Fruit fly (Drosophila melanogaster) whole organism, embryonic: Measurements from ENCODE around the gene CG33191.
A peak's percentile ranks its signal among the peaks of the same experiment; 100 is the strongest.

Experiments
- Abd-B ChIP-seq: fragments of 200-800 bp; sonication (Bioruptor generic); optimal IDR thresholded peaks from 2 replicates; lab custom pipeline; 2018; ENCODE audit warnings: missing biosample characterization, mild to moderate bottlenecking, missing genetic modification characterization, moderate library complexity
- Atf6 ChIP-seq: fragments of 200-800 bp; sonication (Bioruptor generic); IDR thresholded peaks from 2 replicates; pipeline ENCODE4 v1.3.6; 2022; ENCODE audit warnings: missing biosample characterization, missing genetic modification characterization
- CG10959 ChIP-seq: fragments of 200-800 bp; sonication (Bioruptor generic); IDR thresholded peaks from 2 replicates; pipeline ENCODE4 v1.3.6; 2022; ENCODE audit warnings: missing biosample characterization, missing genetic modification characterization
- CG11085 ChIP-seq: fragments of 200-800 bp; sonication (Bioruptor generic); IDR thresholded peaks from 2 replicates; pipeline ENCODE4 v1.3.6; 2022; ENCODE audit warnings: missing biosample characterization, missing genetic modification characterization
- CG11456 ChIP-seq: fragments of 200-800 bp; sonication (Bioruptor generic); IDR thresholded peaks from 3 replicates; pipeline ENCODE4 v1.3.6; 2022; ENCODE audit warnings: missing biosample characterization, missing genetic modification characterization
- CG11696 ChIP-seq: fragments of 200-800 bp; sonication (Bioruptor generic); IDR thresholded peaks from 2 replicates; pipeline ENCODE4 v1.3.6; 2022; ENCODE audit warnings: missing biosample characterization, missing genetic modification characterization
- CG12299 ChIP-seq: fragments of 200-800 bp; sonication (Bioruptor generic); optimal IDR thresholded peaks from 2 replicates; lab custom pipeline; 2018; ENCODE audit warnings: missing biosample characterization, mild to moderate bottlenecking, missing genetic modification characterization
- CG12942 ChIP-seq: fragments of 200-800 bp; sonication (Bioruptor generic); optimal IDR thresholded peaks from 3 replicates; lab custom pipeline; 2016; ENCODE audit warnings: missing biosample characterization, missing genetic modification characterization
- CG13296 ChIP-seq: fragments of 200-800 bp; sonication (Bioruptor generic); optimal IDR thresholded peaks from 3 replicates; lab custom pipeline; 2018; ENCODE audit warnings: missing biosample characterization, mild to moderate bottlenecking, missing genetic modification characterization
- CG15073 ChIP-seq: fragments of 200-800 bp; sonication (Bioruptor generic); optimal IDR thresholded peaks from 2 replicates; lab custom pipeline; 2016; ENCODE audit warnings: missing biosample characterization, missing genetic modification characterization
- CG15601 ChIP-seq: fragments of 200-800 bp; sonication (Bioruptor generic); optimal IDR thresholded peaks from 3 replicates; lab custom pipeline; 2019; ENCODE audit warnings: missing biosample characterization, mild to moderate bottlenecking, missing genetic modification characterization, moderate library complexity
- CG1647 ChIP-seq: fragments of 200-800 bp; sonication (Bioruptor generic); optimal IDR thresholded peaks from 3 replicates; lab custom pipeline; 2016; ENCODE audit warnings: missing biosample characterization, missing genetic modification characterization
- CG17912 ChIP-seq: fragments of 200-800 bp; sonication (Bioruptor generic); optimal IDR thresholded peaks from 2 replicates; lab custom pipeline; 2018; ENCODE audit warnings: missing biosample characterization, mild to moderate bottlenecking, missing genetic modification characterization
- CG1832 ChIP-seq: fragments of 200-800 bp; sonication (Bioruptor generic); optimal IDR thresholded peaks from 2 replicates; lab custom pipeline; 2017; ENCODE audit warnings: missing biosample characterization, mild to moderate bottlenecking, missing genetic modification characterization, inconsistent platforms
- CG2875 ChIP-seq: fragments of 200-800 bp; sonication (Bioruptor generic); optimal IDR thresholded peaks from 2 replicates; lab custom pipeline; 2017; ENCODE audit warnings: missing biosample characterization, mild to moderate bottlenecking, missing genetic modification characterization, missing genetic modification reagents
- CG31441 ChIP-seq: fragments of 200-800 bp; sonication (Bioruptor generic); IDR thresholded peaks from 2 replicates; pipeline ENCODE4 v1.3.6; 2022; ENCODE audit warnings: missing biosample characterization, missing genetic modification characterization
- CG32767 ChIP-seq: fragments of 200-800 bp; sonication (Bioruptor generic); IDR thresholded peaks from 2 replicates; pipeline ENCODE4 v1.3.6; 2022; ENCODE audit warnings: missing biosample characterization, missing genetic modification characterization
- CG42726 ChIP-seq: fragments of 200-800 bp; sonication (Bioruptor generic); IDR thresholded peaks from 2 replicates; pipeline ENCODE4 v1.3.6; 2022; ENCODE audit warnings: missing biosample characterization, missing genetic modification characterization; ENCODE audit not compliant: partially characterized antibody
- CG4282 ChIP-seq: fragments of 200-800 bp; sonication (Bioruptor generic); optimal IDR thresholded peaks from 2 replicates; lab custom pipeline; 2016; ENCODE audit warnings: missing biosample characterization, missing genetic modification characterization
- CG6791 ChIP-seq: fragments of 200-800 bp; sonication (Bioruptor generic); IDR thresholded peaks from 3 replicates; pipeline ENCODE4 v1.3.6; 2022; ENCODE audit warnings: missing biosample characterization, missing genetic modification characterization; ENCODE audit not compliant: partially characterized antibody
- CG6854 ChIP-seq: fragments of 200-800 bp; sonication (Bioruptor generic); optimal IDR thresholded peaks from 3 replicates; lab custom pipeline; 2017; ENCODE audit warnings: missing biosample characterization, mild to moderate bottlenecking, missing genetic modification characterization
- CG7556 ChIP-seq: fragments of 200-800 bp; sonication (Bioruptor generic); optimal IDR thresholded peaks from 2 replicates; lab custom pipeline; 2017; ENCODE audit warnings: missing biosample characterization, mild to moderate bottlenecking, missing genetic modification characterization
- CG7928 ChIP-seq: fragments of 200-800 bp; sonication (Bioruptor generic); optimal IDR thresholded peaks from 2 replicates; lab custom pipeline; 2017; ENCODE audit warnings: missing biosample characterization, mild to moderate bottlenecking, missing genetic modification characterization
- CG7963 ChIP-seq: fragments of 200-800 bp; sonication (Bioruptor generic); IDR thresholded peaks from 3 replicates; pipeline ENCODE4 v1.3.6; 2022; ENCODE audit warnings: missing biosample characterization, missing genetic modification characterization; ENCODE audit not compliant: partially characterized antibody
- CG8765 ChIP-seq: fragments of 200-800 bp; sonication (Bioruptor generic); IDR thresholded peaks from 2 replicates; pipeline ENCODE4 v1.3.6; 2022; ENCODE audit warnings: missing biosample characterization, missing genetic modification characterization
- CG9215 ChIP-seq: fragments of 200-800 bp; sonication (Bioruptor generic); IDR thresholded peaks from 2 replicates; pipeline ENCODE4 v1.3.6; 2022; ENCODE audit warnings: missing biosample characterization, missing genetic modification characterization
- CG9932 ChIP-seq: fragments of 200-800 bp; sonication (Bioruptor generic); IDR thresholded peaks from 2 replicates; pipeline ENCODE4 v1.3.6; 2022; ENCODE audit warnings: missing biosample characterization, missing genetic modification characterization
- Dfd ChIP-seq, 2 experiments: fragments of >200 bp; optimal IDR thresholded peaks; 2 replicates each; lab custom pipeline; 2017; ENCODE audit warnings: missing biosample characterization in 2 of 2, missing genetic modification characterization in 2 of 2
- Dref ChIP-seq: fragments of 200-800 bp; sonication (Bioruptor generic); IDR thresholded peaks from 2 replicates; pipeline ENCODE4 v1.3.6; 2022; ENCODE audit warnings: missing biosample characterization, missing genetic modification characterization
- H15 ChIP-seq: fragments of 200-800 bp; sonication (Bioruptor generic); IDR thresholded peaks from 3 replicates; pipeline ENCODE4 v1.3.6; 2022; ENCODE audit warnings: missing biosample characterization, missing genetic modification characterization
- HHEX ChIP-seq: fragments of 200-800 bp; sonication (Bioruptor generic); optimal IDR thresholded peaks from 3 replicates; lab custom pipeline; 2017; ENCODE audit warnings: missing biosample characterization, mild to moderate bottlenecking, missing genetic modification characterization, missing genetic modification reagents
- HLH4C ChIP-seq: fragments of 200-800 bp; sonication (Bioruptor generic); IDR thresholded peaks from 3 replicates; pipeline ENCODE4 v1.3.6; 2022; ENCODE audit warnings: missing biosample characterization, missing genetic modification characterization; ENCODE audit not compliant: partially characterized antibody
- Hsf ChIP-seq: fragments of 200-800 bp; sonication (Bioruptor generic); optimal IDR thresholded peaks from 3 replicates; lab custom pipeline; 2016; ENCODE audit warnings: missing biosample characterization, missing genetic modification characterization
- Lim3 ChIP-seq: fragments of 200-800 bp; sonication (Bioruptor generic); IDR thresholded peaks from 2 replicates; pipeline ENCODE4 v1.3.6; 2022; ENCODE audit warnings: missing biosample characterization, missing genetic modification characterization
- Lpt ChIP-seq: fragments of >200 bp; optimal IDR thresholded peaks from 2 replicates; lab custom pipeline; 2018; ENCODE audit warnings: missing biosample characterization, missing genetic modification characterization
- Meics ChIP-seq: fragments of 200-800 bp; sonication (Bioruptor generic); optimal IDR thresholded peaks from 2 replicates; lab custom pipeline; 2017; ENCODE audit warnings: missing biosample characterization, mild to moderate bottlenecking, missing genetic modification characterization
- Myb ChIP-seq: fragments of 200-800 bp; sonication (Bioruptor generic); optimal IDR thresholded peaks from 2 replicates; lab custom pipeline; 2016; ENCODE audit warnings: missing biosample characterization, missing genetic modification characterization
- Xrp1 ChIP-seq: fragments of 200-800 bp; sonication (Bioruptor generic); IDR thresholded peaks from 2 replicates; pipeline ENCODE4 v1.3.6; 2022; ENCODE audit warnings: missing biosample characterization, missing genetic modification characterization
- bbx ChIP-seq: fragments of 200-800 bp; sonication (Bioruptor generic); IDR thresholded peaks from 2 replicates; pipeline ENCODE4 v1.3.6; 2022; ENCODE audit warnings: missing biosample characterization, missing genetic modification characterization; ENCODE audit not compliant: partially characterized antibody
- bowl ChIP-seq: fragments of 200-800 bp; sonication (Bioruptor generic); IDR thresholded peaks from 2 replicates; pipeline ENCODE4 v1.3.6; 2022; ENCODE audit warnings: missing biosample characterization, missing genetic modification characterization
- bsh ChIP-seq, 2 experiments: fragments of 200-800 bp; sonication (Bioruptor generic); optimal IDR thresholded peaks; 2 replicates each; lab custom pipeline; 2017 to 2018; ENCODE audit warnings: mild to moderate bottlenecking in 2 of 2, missing biosample characterization in 2 of 2, missing genetic modification characterization in 2 of 2, moderate library complexity in 1 of 2
- chn ChIP-seq: fragments of 200-800 bp; sonication (Bioruptor generic); optimal IDR thresholded peaks from 2 replicates; lab custom pipeline; 2016; ENCODE audit warnings: missing biosample characterization, missing genetic modification characterization
- da ChIP-seq: fragments of 200-800 bp; sonication (Bioruptor generic); optimal IDR thresholded peaks from 2 replicates; lab custom pipeline; 2016; ENCODE audit warnings: missing biosample characterization, missing genetic modification characterization
- gem ChIP-seq: fragments of 200-800 bp; sonication (Bioruptor generic); optimal IDR thresholded peaks from 2 replicates; lab custom pipeline; 2019; ENCODE audit warnings: missing biosample characterization, mild to moderate bottlenecking, missing genetic modification characterization, moderate library complexity
- hb ChIP-seq: fragments of 200-800 bp; sonication (Bioruptor generic); IDR thresholded peaks from 3 replicates; pipeline ENCODE4 v1.3.6; 2022; ENCODE audit warnings: missing biosample characterization, missing genetic modification characterization; ENCODE audit not compliant: partially characterized antibody
- hth ChIP-seq: fragments of >200 bp; optimal IDR thresholded peaks from 2 replicates; lab custom pipeline; 2017; ENCODE audit warnings: inconsistent platforms
- lab ChIP-seq: fragments of 200-800 bp; sonication (Bioruptor generic); optimal IDR thresholded peaks from 3 replicates; lab custom pipeline; 2017; ENCODE audit warnings: missing biosample characterization, missing genetic modification characterization, mild to moderate bottlenecking, moderate library complexity, missing genetic modification reagents
- onecut ChIP-seq: fragments of 200-800 bp; sonication (Bioruptor generic); IDR thresholded peaks from 2 replicates; pipeline ENCODE4 v1.3.6; 2022; ENCODE audit warnings: missing biosample characterization, missing genetic modification characterization
- org-1 ChIP-seq: fragments of 200-800 bp; sonication (Bioruptor generic); optimal IDR thresholded peaks from 2 replicates; lab custom pipeline; 2017; ENCODE audit warnings: missing biosample characterization, missing genetic modification characterization
- sna ChIP-seq: fragments of 200-800 bp; sonication (Bioruptor generic); IDR thresholded peaks from 2 replicates; pipeline ENCODE4 v1.3.6; 2022; ENCODE audit warnings: missing biosample characterization, missing genetic modification characterization; ENCODE audit not compliant: partially characterized antibody
- sqz ChIP-seq: fragments of 200-800 bp; sonication (Bioruptor generic); optimal IDR thresholded peaks from 3 replicates; lab custom pipeline; 2018; ENCODE audit warnings: missing biosample characterization, mild to moderate bottlenecking, missing genetic modification characterization

CG33191 gene

DNA sequence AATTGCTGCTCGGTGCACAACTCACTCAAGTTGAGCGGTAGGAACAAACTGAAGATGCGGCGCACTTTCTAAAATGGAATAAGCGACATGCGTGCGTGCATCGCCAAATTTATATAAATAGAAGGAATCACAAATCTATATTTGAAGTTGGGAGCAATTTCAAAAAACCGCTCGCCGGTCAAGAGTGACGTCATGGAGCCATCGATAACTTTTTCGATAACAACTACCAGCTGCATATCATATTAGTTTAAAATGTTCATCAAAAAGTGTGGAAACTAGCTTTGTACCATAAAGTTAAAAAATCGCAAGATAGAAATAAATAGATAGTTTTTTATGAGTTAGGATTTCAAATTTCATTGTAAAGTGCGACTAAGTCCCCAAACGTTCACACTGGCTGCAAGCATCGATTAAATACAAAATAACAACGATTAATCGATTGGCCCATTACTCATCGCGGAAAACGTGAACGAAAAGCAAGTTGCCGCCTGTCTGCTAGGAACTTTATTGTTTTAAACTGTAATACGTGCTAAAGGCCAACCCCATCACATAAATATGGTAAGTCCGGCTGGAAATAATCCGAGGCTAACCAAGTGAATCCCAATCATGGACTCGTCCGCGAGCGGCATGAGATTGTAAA is 21.5 kb upstream of the CG33191 start, which contains the start of the genes Pif1A, Pif1B and CCT7 (continued):
- TF ChIP-seq CG12942 (no peak), bsh (GFP tag; optimal IDR thresholded peaks at IDR 0.05; lab: Kevin White, UChicago) (no peak), Abd-B (GFP tag; lab: Kevin White, UChicago) (no peak), sqz (GFP tag; lab: Kevin White, UChicago) (no peak), CG2875 (GFP tag; lab: Kevin White, UChicago) (no peak), gem (tag; lab: Kevin White, UChicago) (peak; percentile 32), CG8765 (GFP tag; lab: Robert Waterston, UW) (no peak), CG9932 (no peak), CG31441 (GFP tag; lab: Robert Waterston, UW) (no peak), bowl (no peak), CG13296 (GFP tag; lab: Kevin White, UChicago) (no peak), onecut (GFP tag; lab: Robert Waterston, UW) (no peak), Meics (GFP tag; lab: Kevin White, UChicago) (no peak), CG1647 (GFP tag; lab: Kevin White, UChicago) (no peak), CG7963 (GFP tag; lab: Robert Waterston, UW) (peak; percentile 75), Myb (GFP tag; lab: Kevin White, UChicago) (peak; percentile 86), CG7556 (no peak), Atf6 (no peak), HHEX (GFP tag; lab: Kevin White, UChicago) (no peak), Xrp1 (GFP tag; lab: Robert Waterston, UW) (peak; percentile 18; the same call in 1 of the 2 replicates), da (peak; percentile 33), CG32767 (no peak), CG7928 (GFP tag; lab: Kevin White, UChicago) (no peak), HLH4C (GFP tag; lab: Robert Waterston, UW) (peak; percentile 96), Hsf (GFP tag; lab: Kevin White, UChicago) (peak; percentile 35), chn (GFP tag; lab: Kevin White, UChicago) (no peak), bbx (peak; percentile 87), Lim3 (no peak), CG10959 (GFP tag; lab: Robert Waterston, UW) (no peak), CG11696 (GFP tag; lab: Robert Waterston, UW) (no peak), org-1 (GFP tag; lab: Kevin White, UChicago) (no peak), CG4282 (GFP tag; lab: Kevin White, UChicago) (no peak), Lpt (GFP tag; lab: Kevin White, UChicago) (no peak), hth (lab: Kevin White, UChicago) (no peak), hb (GFP tag; lab: Robert Waterston, UW) (peak; percentile 86), CG6791 (GFP tag; lab: Robert Waterston, UW) (peak; percentile 88), sna (GFP tag; lab: Robert Waterston, UW) (peak; percentile 97), CG17912 (GFP tag; lab: Kevin White, UChicago) (no peak), CG11456 (GFP tag; lab: Robert Waterston, UW) (no peak), Dref (GFP tag; lab: Robert Waterston, UW) (peak; percentile 91), CG42726 (GFP tag; lab: Robert Waterston, UW) (peak; percentile 50; the same call in 1 of the 2 replicates), H15 (GFP tag; lab: Robert Waterston, UW) (no peak), CG6854 (GFP tag; lab: Kevin White, UChicago) (no peak), CG12299 (tag; lab: Kevin White, UChicago) (peak; percentile 33), CG11085 (GFP tag; lab: Robert Waterston, UW) (no peak), CG15073 (GFP tag; lab: Kevin White, UChicago) (no peak), CG9215 (GFP tag; lab: Robert Waterston, UW) (no peak), lab (GFP tag; lab: Kevin White, UChicago) (no peak), Dfd (GFP tag; optimal IDR thresholded peaks at IDR 0.05; lab: Kevin White, UChicago) (no peak), CG15601 (tag; lab: Kevin White, UChicago) (peak; percentile 24), CG1832 (GFP tag; lab: Kevin White, UChicago) (no peak)
